Worm (Caenorhabditis elegans) whole organism, young adult: ENCODE measurements around the gene znf-598.
A peak's percentile ranks its signal among the peaks of the same experiment; 100 is the strongest.

ENCODE experiments used
- B0261.1 ChIP-seq: sonication (generic microtip); optimal IDR thresholded peaks from 2 replicates; lab custom pipeline; 2016; ENCODE audit warnings: mild to moderate bottlenecking, missing genetic modification characterization, moderate library complexity, missing compliant biosample characterization
- F10E7.11 ChIP-seq: sonication (generic microtip); optimal IDR thresholded peaks from 2 replicates; lab custom pipeline; 2017; ENCODE audit warnings: mild to moderate bottlenecking, missing genetic modification characterization, moderate library complexity, missing compliant biosample characterization
- F22D6.2 ChIP-seq: sonication (generic microtip); optimal IDR thresholded peaks from 2 replicates; lab custom pipeline; 2016; ENCODE audit warnings: mild to moderate bottlenecking, missing genetic modification characterization, missing compliant biosample characterization
- F23B12.7 ChIP-seq: sonication (generic microtip); optimal IDR thresholded peaks from 2 replicates; lab custom pipeline; 2017; ENCODE audit warnings: missing genetic modification characterization, mild to moderate bottlenecking, missing compliant biosample characterization, antibody characterized with exemption, moderate library complexity; ENCODE audit not compliant: insufficient read depth
- F37B4.10 ChIP-seq: fragments of 200-800 bp; sonication (Bioruptor generic); IDR thresholded peaks from 2 replicates; pipeline ENCODE4 v1.3.6; 2022; ENCODE audit warnings: missing genetic modification characterization, missing compliant biosample characterization
- F52B5.7 ChIP-seq: sonication (generic microtip); optimal IDR thresholded peaks from 2 replicates; lab custom pipeline; 2016; ENCODE audit warnings: mild to moderate bottlenecking, missing genetic modification characterization, missing compliant biosample characterization
- K11D2.4 ChIP-seq: fragments of 200-800 bp; sonication (Bioruptor generic); IDR thresholded peaks from 2 replicates; pipeline ENCODE4 v1.3.6; 2022; ENCODE audit warnings: missing genetic modification reagents, missing genetic modification characterization, missing compliant biosample characterization
- K12H6.12 ChIP-seq: fragments of 200-800 bp; sonication (Bioruptor generic); optimal IDR thresholded peaks from 2 replicates; lab custom pipeline; 2018; ENCODE audit warnings: mild to moderate bottlenecking, missing genetic modification characterization, missing compliant biosample characterization
- T07F8.4 ChIP-seq: sonication (generic microtip); optimal IDR thresholded peaks from 2 replicates; lab custom pipeline; 2016; ENCODE audit warnings: mild to moderate bottlenecking, missing genetic modification characterization, moderate library complexity, missing compliant biosample characterization
- Y67H2A.10 ChIP-seq: fragments of 200-800 bp; sonication (Bioruptor generic); conservative IDR thresholded peaks from 2 replicates; pipeline ENCODE4 v1.3.6; 2022; ENCODE audit warnings: missing genetic modification reagents, missing genetic modification characterization, missing compliant biosample characterization
- Y95B8A.8 ChIP-seq: fragments of 200-800 bp; sonication (Bioruptor generic); IDR thresholded peaks from 2 replicates; pipeline ENCODE4 v1.3.6; 2022; ENCODE audit warnings: missing genetic modification reagents, missing genetic modification characterization, missing compliant biosample characterization
- ZK185.1 ChIP-seq: sonication (generic microtip); optimal IDR thresholded peaks from 2 replicates; lab custom pipeline; 2016; ENCODE audit warnings: mild to moderate bottlenecking, missing genetic modification characterization, missing compliant biosample characterization; ENCODE audit not compliant: poor library complexity, severe bottlenecking
- ama-1 ChIP-seq, 3 experiments: fragments of 150-350 bp in 1 of 3; sonication (generic microtip) in 2 of 3; optimal IDR thresholded peaks; 2 replicates each; lab custom pipeline; 2014 to 2018; ENCODE audit warnings: missing biosample characterization in 2 of 3, missing genetic modification characterization in 2 of 3, missing genetic modification reagents in 2 of 3
- aptf-2 ChIP-seq: fragments of 200-800 bp; sonication (Bioruptor generic); conservative IDR thresholded peaks from 2 replicates; pipeline ENCODE4 v1.3.6; 2022; ENCODE audit warnings: missing genetic modification reagents, missing genetic modification characterization, missing compliant biosample characterization
- atf-7 ChIP-seq: sonication (generic microtip); optimal IDR thresholded peaks from 2 replicates; lab custom pipeline; 2017; ENCODE audit warnings: mild to moderate bottlenecking, missing genetic modification characterization, missing compliant biosample characterization
- athp-1 ChIP-seq: sonication (generic microtip); optimal IDR thresholded peaks from 2 replicates; lab custom pipeline; 2017; ENCODE audit warnings: mild to moderate bottlenecking, missing genetic modification characterization, missing compliant biosample characterization
- cebp-1 ChIP-seq, 2 experiments: fragments of 200-800 bp in 1 of 2; sonication (Bioruptor generic) in 1 of 2; sonication (generic microtip) in 1 of 2; IDR thresholded peaks in 1 of 2; optimal IDR thresholded peaks in 1 of 2; 2 replicates each; pipeline versions ENCODE4 v1.3.6 to Lab custom; 2017 to 2022; ENCODE audit warnings: missing compliant biosample characterization in 2 of 2, missing genetic modification characterization in 2 of 2, mild to moderate bottlenecking in 1 of 2, missing genetic modification reagents in 1 of 2, moderate library complexity in 1 of 2
- ceh-100 ChIP-seq: fragments of 200-800 bp; sonication (Bioruptor generic); IDR thresholded peaks from 2 replicates; pipeline ENCODE4 v1.3.6; 2022; ENCODE audit warnings: missing genetic modification reagents, missing genetic modification characterization, missing compliant biosample characterization
- chd-7 ChIP-seq: sonication (generic microtip); optimal IDR thresholded peaks from 2 replicates; lab custom pipeline; 2016; ENCODE audit warnings: mild to moderate bottlenecking, missing genetic modification characterization, moderate library complexity, missing compliant biosample characterization
- dox-1 ChIP-seq: fragments of 200-800 bp; sonication (Bioruptor generic); IDR thresholded peaks from 2 replicates; pipeline ENCODE4 v1.3.6; 2022; ENCODE audit warnings: missing genetic modification reagents, missing genetic modification characterization, missing compliant biosample characterization
- egl-18 ChIP-seq: fragments of 200-800 bp; sonication (Bioruptor generic); IDR thresholded peaks from 2 replicates; pipeline ENCODE4 v1.3.6; 2022; ENCODE audit warnings: missing genetic modification reagents, missing genetic modification characterization, missing compliant biosample characterization
- fkh-3 ChIP-seq: sonication (generic microtip); optimal IDR thresholded peaks from 2 replicates; lab custom pipeline; 2016; ENCODE audit warnings: mild to moderate bottlenecking, missing genetic modification characterization, missing compliant biosample characterization
- gei-17 ChIP-seq: fragments of 200-800 bp; sonication (Bioruptor generic); optimal IDR thresholded peaks from 2 replicates; lab custom pipeline; 2018; ENCODE audit warnings: mild to moderate bottlenecking, missing genetic modification characterization, missing compliant biosample characterization
- hmg-1.2 ChIP-seq: fragments of 200-800 bp; sonication (Bioruptor generic); IDR thresholded peaks from 2 replicates; pipeline ENCODE4 v1.3.6; 2022; ENCODE audit warnings: missing genetic modification reagents, missing genetic modification characterization, missing compliant biosample characterization
- lag-1 ChIP-seq: fragments of 200-800 bp; sonication (Bioruptor generic); IDR thresholded peaks from 2 replicates; pipeline ENCODE4 v1.3.6; 2022; ENCODE audit warnings: missing genetic modification reagents, missing genetic modification characterization, missing compliant biosample characterization
- lir-1 ChIP-seq: fragments of 200-800 bp; sonication (Bioruptor generic); conservative IDR thresholded peaks from 2 replicates; pipeline ENCODE4 v1.3.6; 2022; ENCODE audit warnings: missing genetic modification reagents, missing genetic modification characterization, missing compliant biosample characterization
- madf-10 ChIP-seq: sonication (generic microtip); optimal IDR thresholded peaks from 2 replicates; lab custom pipeline; 2016; ENCODE audit warnings: mild to moderate bottlenecking, missing genetic modification characterization, missing compliant biosample characterization
- mxl-1 ChIP-seq: sonication (generic microtip); optimal IDR thresholded peaks from 2 replicates; lab custom pipeline; 2016; ENCODE audit warnings: missing genetic modification characterization, missing compliant biosample characterization
- nfya-2 ChIP-seq: fragments of 200-800 bp; sonication (Bioruptor generic); IDR thresholded peaks from 2 replicates; pipeline ENCODE4 v1.3.6; 2022; ENCODE audit warnings: missing genetic modification reagents, missing genetic modification characterization, missing compliant biosample characterization
- rcor-1 ChIP-seq: fragments of 200-800 bp; sonication (Bioruptor generic); IDR thresholded peaks from 2 replicates; pipeline ENCODE4 v1.3.6; 2022; ENCODE audit warnings: missing genetic modification reagents, missing genetic modification characterization, missing compliant biosample characterization
- repo-1 ChIP-seq: sonication (generic microtip); optimal IDR thresholded peaks from 2 replicates; lab custom pipeline; 2017; ENCODE audit warnings: mild to moderate bottlenecking, missing genetic modification characterization, missing compliant biosample characterization
- sea-2 ChIP-seq: fragments of 200-800 bp; sonication (Bioruptor generic); IDR thresholded peaks from 2 replicates; pipeline ENCODE4 v1.3.6; 2022; ENCODE audit warnings: missing genetic modification characterization, missing compliant biosample characterization
- snpc-1.3 ChIP-seq: sonication (generic microtip); optimal IDR thresholded peaks from 2 replicates; lab custom pipeline; 2017; ENCODE audit warnings: missing genetic modification characterization, mild to moderate bottlenecking, missing compliant biosample characterization, antibody characterized with exemption, moderate library complexity, missing genotype, missing genetic modification reagents; ENCODE audit not compliant: insufficient read depth
- snpc-3.4 ChIP-seq: sonication (generic microtip); optimal IDR thresholded peaks from 2 replicates; lab custom pipeline; 2017; ENCODE audit warnings: missing genetic modification characterization, mild to moderate bottlenecking, missing compliant biosample characterization, antibody characterized with exemption, moderate library complexity, missing genotype, missing genetic modification reagents
- snpc-4 ChIP-seq, 5 experiments: fragments of 150-350 bp in 1 of 5; sonication (generic microtip) in 4 of 5; optimal IDR thresholded peaks; 2 replicates each; lab custom pipeline; 2014 to 2018; ENCODE audit warnings: missing genetic modification characterization in 5 of 5, missing biosample characterization in 3 of 5, antibody characterized with exemption in 2 of 5, mild to moderate bottlenecking in 2 of 5, missing compliant biosample characterization in 2 of 5, missing genotype in 2 of 5, moderate library complexity in 2 of 5, missing genetic modification reagents in 1 of 5
- tbp1 ChIP-seq: fragments of 200-800 bp; sonication (Bioruptor generic); optimal IDR thresholded peaks from 2 replicates; lab custom pipeline; 2018; ENCODE audit warnings: mild to moderate bottlenecking, missing genetic modification characterization, missing compliant biosample characterization
- tlf-1 ChIP-seq: fragments of 200-800 bp; sonication (Bioruptor generic); optimal IDR thresholded peaks from 2 replicates; lab custom pipeline; 2018; ENCODE audit warnings: mild to moderate bottlenecking, missing genetic modification characterization, missing compliant biosample characterization
- unc-62 ChIP-seq: fragments of 150-350 bp; optimal IDR thresholded peaks from 2 replicates; lab custom pipeline; 2014; ENCODE audit warnings: missing biosample characterization, missing genetic modification reagents, missing genetic modification characterization
- xnd-1 ChIP-seq: sonication (generic microtip); optimal IDR thresholded peaks from 2 replicates; lab custom pipeline; 2016; ENCODE audit warnings: missing genotype, missing genetic modification reagents, missing genetic modification characterization, missing compliant biosample characterization
- ztf-26 ChIP-seq: sonication (generic microtip); optimal IDR thresholded peaks from 2 replicates; lab custom pipeline; 2017; ENCODE audit warnings: missing genetic modification characterization, missing compliant biosample characterization
- ztf-6 ChIP-seq: fragments of 200-800 bp; sonication (Bioruptor generic); IDR thresholded peaks from 2 replicates; pipeline ENCODE4 v1.3.6; 2022; ENCODE audit warnings: missing genetic modification reagents, missing genetic modification characterization, missing compliant biosample characterization

znf-598 gene

ce11 chrII:6979646-6980045 is 46.0 kb upstream of the znf-598 start, which contains the start of gene C15F1.2:
Gene C15F1.2, plus strand, starts transcription at chrII:6979953.
- TF ChIP-seq ZK185.1 (tag; lab: Kevin White, UChicago) (no peak), unc-62 (GFP tag; lab: Kevin White, UChicago) (no peak), tlf-1 (no peak), mxl-1 (tag; lab: Kevin White, UChicago) (no peak), K12H6.12 (tag; lab: Kevin White, UChicago) (no peak), lag-1 (no peak), F37B4.10 (GFP tag; lab: Robert Waterston, UW) (no peak), cebp-1 (GFP tag; IDR thresholded peaks at IDR 0.05; lab: Robert Waterston, UW) (no peak), cebp-1 (tag; optimal IDR thresholded peaks at IDR 0.05; lab: Kevin White, UChicago) (no peak), dox-1 (GFP tag; lab: Robert Waterston, UW) (no peak), snpc-1.3 (no peak), repo-1 (tag; lab: Kevin White, UChicago) (no peak), F10E7.11 (no peak), F22D6.2 (no peak), athp-1 (tag; lab: Kevin White, UChicago) (no peak), F52B5.7 (tag; lab: Kevin White, UChicago) (no peak)

ce11 chrII:6982949-6983348 is 42.7 kb upstream of the znf-598 start:
- TF ChIP-seq B0261.1 (tag; lab: Kevin White, UChicago): peak; percentile 3
- peak; percentile 59 for TF ChIP-seq tbp1

- TF ChIP-seq snpc-4 (GFP tag; optimal IDR thresholded peaks at IDR 0.05; lab: Kevin White, UChicago) (no peak), snpc-4 (tag; optimal IDR thresholded peaks at IDR 0.05; lab: Kevin White, UChicago) (peak in 2 of 4 experiments; percentile 32 to 56), hmg-1.2 (GFP tag; lab: Robert Waterston, UW) (no peak)
Observed at ce11 chrII:6989830-6990287, 35.7 kb upstream of the znf-598 start, which contains the start of gene C15F1.1. Gene C15F1.1, plus strand, starts transcription at chrII:6989880.

DNA sequence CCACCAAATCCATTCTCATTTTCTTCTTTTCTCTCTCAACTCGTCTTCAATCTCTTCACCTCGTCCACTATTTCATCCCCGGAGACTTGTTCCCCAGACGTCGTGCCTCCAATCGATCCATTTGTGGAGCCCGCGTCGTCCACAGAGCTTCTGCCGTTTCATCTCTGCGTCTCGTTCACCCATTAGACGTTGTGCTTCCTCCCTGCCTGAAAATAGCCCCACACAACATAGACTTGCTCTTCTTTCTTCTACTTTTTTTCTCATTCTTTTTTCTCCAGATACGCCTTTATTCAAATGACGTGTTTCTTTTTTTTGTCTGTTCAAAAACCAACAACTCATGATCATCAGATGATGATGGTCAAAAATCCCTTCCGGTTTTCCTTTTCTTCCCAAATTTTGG is 32.7 kb upstream of the znf-598 start:
- TF ChIP-seq Y95B8A.8 (GFP tag; lab: Robert Waterston, UW) (no peak), ama-1 (optimal IDR thresholded peaks at IDR 0.05; lab: Kevin White, UChicago) (no peak), ama-1 (GFP tag; optimal IDR thresholded peaks at IDR 0.05; lab: Kevin White, UChicago) (no peak), hmg-1.2 (GFP tag; lab: Robert Waterston, UW) (peak; percentile 47; the same call in 1 of the 2 replicates), gei-17 (GFP tag; lab: Kevin White, UChicago) (no peak), K11D2.4 (GFP tag; lab: Robert Waterston, UW) (0 out of 2 replicates have a peak, but pooled peaks have one; percentile 39), ZK185.1 (tag; lab: Kevin White, UChicago) (no peak), F22D6.2 (no peak), ceh-100 (GFP tag; lab: Robert Waterston, UW) (no peak), egl-18 (GFP tag; lab: Robert Waterston, UW) (no peak), rcor-1 (GFP tag; lab: Robert Waterston, UW) (no peak), T07F8.4 (no peak), mxl-1 (tag; lab: Kevin White, UChicago) (no peak), chd-7 (tag; lab: Kevin White, UChicago) (no peak), F23B12.7 (tag; lab: Kevin White, UChicago) (no peak), nfya-2 (no peak), madf-10 (tag; lab: Kevin White, UChicago) (no peak), snpc-3.4 (tag; lab: Kevin White, UChicago) (no peak), sea-2 (no peak), atf-7 (tag; lab: Kevin White, UChicago) (peak; percentile 20), lir-1 (GFP tag; lab: Robert Waterston, UW) (no peak), xnd-1 (tag; lab: Kevin White, UChicago) (no peak), aptf-2 (GFP tag; lab: Robert Waterston, UW) (no peak), ztf-6 (GFP tag; lab: Robert Waterston, UW) (no peak), snpc-4 (GFP tag; optimal IDR thresholded peaks at IDR 0.05; lab: Kevin White, UChicago) (no peak), snpc-4 (tag; optimal IDR thresholded peaks at IDR 0.05; lab: Kevin White, UChicago) (peak in 1 of 4 experiments; percentile 9), fkh-3 (tag; lab: Kevin White, UChicago) (no peak), Y67H2A.10 (GFP tag; lab: Robert Waterston, UW) (no peak), dox-1 (GFP tag; lab: Robert Waterston, UW) (no peak), ztf-26 (tag; lab: Kevin White, UChicago) (no peak)
